ENCODE assay signal across 4 worm cellular contexts in the genomic region with DNA sequence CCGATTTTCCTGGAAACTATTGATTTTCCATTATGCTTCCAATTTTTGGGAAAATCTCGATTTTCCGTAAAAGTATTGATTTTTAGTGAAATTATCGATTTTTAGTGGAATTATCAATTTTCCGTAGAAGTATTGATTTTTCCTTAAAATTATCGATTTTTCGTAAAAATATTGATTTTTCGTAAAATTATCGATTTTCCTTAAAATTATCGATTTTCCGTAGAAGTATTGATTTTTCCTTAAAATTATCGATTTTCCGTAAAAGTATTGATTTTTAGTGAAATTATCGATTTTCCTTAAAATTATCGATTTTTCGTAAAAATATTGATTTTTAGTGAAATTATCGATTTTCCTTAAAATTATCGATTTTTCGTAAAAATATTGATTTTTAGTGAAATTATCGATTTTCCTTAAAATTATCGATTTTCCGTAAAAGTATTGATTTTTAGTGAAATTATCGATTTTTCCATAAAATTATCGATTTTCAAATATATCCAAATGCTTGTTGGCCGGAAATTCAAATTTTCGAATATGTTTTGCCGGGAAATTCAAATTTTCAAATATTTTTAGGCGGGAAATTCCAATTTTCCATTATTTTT.
A peak's percentile ranks its signal among the peaks of the same experiment; 100 is the strongest.
TF ChIP-seq lines count a peak whose summit lies in the region.

No protein-coding gene starts in this region.

TF ChIP-seq in whole organism, L3 larva, 47 proteins besides CTCF, POLR2A, EP300 and RAD21:
- TF ChIP-seq ceh-28 (tag; optimal IDR thresholded peaks at IDR 0.05; lab: Kevin White, UChicago) = peak; percentile 99

TF ChIP-seq in whole organism, L4 larva, 104 proteins besides CTCF, POLR2A, EP300 and RAD21:
- peak; percentile 96 for TF ChIP-seq ceh-28 (tag; optimal IDR thresholded peaks at IDR 0.05; lab: Kevin White, UChicago)
TF ChIP-seq in whole organism, L4 larva: peak in this region for 1; not testable (repeated sequence) for 103.

TF ChIP-seq in whole organism, late embryonic, 69 proteins besides CTCF, POLR2A, EP300 and RAD21:
- TF ChIP-seq ceh-48 (tag; optimal IDR thresholded peaks at IDR 0.05; lab: Kevin White, UChicago) = peak; percentile 97

TF ChIP-seq in whole organism, midembryonic, 9 proteins besides CTCF, POLR2A, EP300 and RAD21:
- peak; percentile 98 for TF ChIP-seq T22C8.4 (GFP tag; IDR thresholded peaks at IDR 0.05; lab: Robert Waterston, UW)
